Worm (Caenorhabditis elegans): ENCODE measurements around the gene set-1.

Gene set-1

DNA sequence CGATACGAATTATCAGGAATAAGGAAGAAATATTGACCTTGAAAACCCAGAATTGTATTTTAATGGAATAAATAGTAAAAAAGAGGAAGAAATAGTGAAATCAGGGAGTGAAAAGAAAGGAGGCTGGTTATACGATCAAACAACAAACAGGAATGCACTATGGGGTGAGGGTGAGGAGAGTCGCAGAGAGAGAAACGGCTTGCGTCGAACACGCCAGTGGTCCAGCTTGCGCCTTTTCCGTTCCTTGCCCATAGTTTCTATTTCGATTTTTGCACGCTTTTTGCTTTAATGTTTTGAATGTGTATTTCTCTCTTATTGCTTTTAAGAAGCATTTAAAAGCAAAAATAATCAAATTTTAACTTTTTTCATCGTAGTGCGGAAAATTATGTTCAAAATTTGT lies 1.5 kb upstream of the set-1 start (continued):
- peak; percentile 66 for TF ChIP-seq ztf-4 (tag; optimal IDR thresholded peaks at IDR 0.05)
- peak; percentile 18 for TF ChIP-seq fkh-10 (GFP tag; optimal IDR thresholded peaks at IDR 0.05)
- TF ChIP-seq dsc-1 (tag; optimal IDR thresholded peaks at IDR 0.05) = peak; percentile 29
- TF ChIP-seq zag-1 (tag; optimal IDR thresholded peaks at IDR 0.05) = peak; percentile 11
- TF ChIP-seq unc-86 (tag; optimal IDR thresholded peaks at IDR 0.05) = peak; percentile 52
- TF ChIP-seq lin-39 (tag; optimal IDR thresholded peaks at IDR 0.05) = no peak
- TF ChIP-seq jun-1 (tag; optimal IDR thresholded peaks at IDR 0.05) = peak; percentile 56
- TF ChIP-seq nhr-237 (tag; optimal IDR thresholded peaks at IDR 0.05) = no peak
- no peak for TF ChIP-seq pag-3 (tag; optimal IDR thresholded peaks at IDR 0.05; ENCODE audit: borderline replicate concordance, insufficient read depth)
- no peak for TF ChIP-seq fkh-4 (tag; optimal IDR thresholded peaks at IDR 0.05; ENCODE audit: borderline replicate concordance)
- no peak for TF ChIP-seq ceh-8 (GFP tag; optimal IDR thresholded peaks at IDR 0.05)
- TF ChIP-seq zip-4 (GFP tag; optimal IDR thresholded peaks at IDR 0.05) = no peak
- TF ChIP-seq snu-23 (GFP tag; optimal IDR thresholded peaks at IDR 0.05) = peak; percentile 86
- TF ChIP-seq xbp-1 (tag; optimal IDR thresholded peaks at IDR 0.05) = peak; percentile 65
- TF ChIP-seq aly-2 (tag; optimal IDR thresholded peaks at IDR 0.05) = peak; percentile 43
- peak; percentile 92 for TF ChIP-seq lin-14 (GFP tag; optimal IDR thresholded peaks at IDR 0.05)

DNA sequence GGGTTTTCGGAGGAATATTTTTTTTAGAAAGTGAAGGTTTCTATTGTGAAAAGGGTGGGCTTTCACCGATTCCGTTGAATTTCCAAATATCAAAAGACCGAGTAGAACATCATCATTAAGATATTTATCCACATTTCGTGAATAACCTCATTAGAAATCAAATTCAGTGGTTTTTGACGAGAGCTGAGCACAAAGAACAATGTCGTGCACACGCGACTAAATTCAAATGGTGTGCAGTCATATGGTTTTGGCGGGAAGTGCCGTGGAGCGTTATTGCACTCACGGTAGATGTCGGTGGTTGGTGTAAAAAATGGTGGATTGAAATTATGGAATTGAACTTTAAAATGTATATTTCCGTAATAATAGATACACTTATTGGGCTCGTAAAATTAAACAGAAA lies 505 bp upstream of the set-1 start:
- TF ChIP-seq nhr-71 (tag; optimal IDR thresholded peaks at IDR 0.05) (peak; percentile 19), pqm-1 (tag; optimal IDR thresholded peaks at IDR 0.05) (no peak), efl-1 (optimal IDR thresholded peaks at IDR 0.05) (peak; percentile 38 to 75), efl-1 (GFP tag; optimal IDR thresholded peaks at IDR 0.05 in 1 of 2) (peak; percentile 53 to 94), ceh-82 (tag; optimal IDR thresholded peaks at IDR 0.05) (no peak), snu-23 (GFP tag; optimal IDR thresholded peaks at IDR 0.05) (no peak), blmp-1 (tag; optimal IDR thresholded peaks at IDR 0.05) (peak; percentile 60), lin-14 (GFP tag; optimal IDR thresholded peaks at IDR 0.05) (peak; percentile 16), lsy-2 (tag; optimal IDR thresholded peaks at IDR 0.05) (peak in 1 of 2 experiments; percentile 31), unc-98 (GFP tag; IDR thresholded peaks at IDR 0.05) (no peak), egl-13 (tag; optimal IDR thresholded peaks at IDR 0.05) (no peak), unc-86 (tag; optimal IDR thresholded peaks at IDR 0.05) (no peak), nhr-47 (tag; optimal IDR thresholded peaks at IDR 0.05) (no peak), dpl-1 (GFP tag; optimal IDR thresholded peaks at IDR 0.05) (peak; percentile 20 to 76 (median 64)), lin-35 (GFP tag; optimal IDR thresholded peaks at IDR 0.05) (peak; percentile 29 to 54)

ce11 chrIII:6450596-6450995 lies 1.6 kb downstream of the set-1 start, which contains the start of gene T26A5.6:
TSS of gene T26A5.6 (minus strand) at chrIII:6450696.
- TF ChIP-seq jun-1 (tag; optimal IDR thresholded peaks at IDR 0.05) (no peak), C16A3.4 (tag; optimal IDR thresholded peaks at IDR 0.05) (no peak), nhr-237 (tag; optimal IDR thresholded peaks at IDR 0.05) (no peak), zag-1 (tag; optimal IDR thresholded peaks at IDR 0.05) (no peak), lir-3 (tag; optimal IDR thresholded peaks at IDR 0.05; ENCODE audit: poor library complexity) (no peak), aly-2 (tag; optimal IDR thresholded peaks at IDR 0.05) (no peak), nhr-20 (tag; optimal IDR thresholded peaks at IDR 0.05) (no peak), unc-98 (GFP tag; IDR thresholded peaks at IDR 0.05) (no peak), irx-1 (tag; optimal IDR thresholded peaks at IDR 0.05) (no peak), snu-23 (GFP tag; optimal IDR thresholded peaks at IDR 0.05) (no peak), lsy-2 (tag; optimal IDR thresholded peaks at IDR 0.05) (no peak), dpl-1 (GFP tag; optimal IDR thresholded peaks at IDR 0.05) (no peak), efl-3 (GFP tag; optimal IDR thresholded peaks at IDR 0.05) (no peak), hlh-4 (tag; optimal IDR thresholded peaks at IDR 0.05) (no peak), blmp-1 (tag; optimal IDR thresholded peaks at IDR 0.05) (no peak), elt-3 (tag; optimal IDR thresholded peaks at IDR 0.05) (no peak), mdl-1 (tag; optimal IDR thresholded peaks at IDR 0.05) (no peak), xbp-1 (tag; optimal IDR thresholded peaks at IDR 0.05) (no peak), elt-2 (tag; optimal IDR thresholded peaks at IDR 0.05) (no peak), sox-4 (tag; optimal IDR thresholded peaks at IDR 0.05) (no peak)
